Fruit fly (Drosophila melanogaster) whole organism, embryonic: ENCODE data around the gene VhaM9.7-b.
A peak's percentile ranks its signal among the peaks of the same experiment; 100 is the strongest.

Experiments used
- Aef1 ChIP-seq: fragments of 200-800 bp; sonication (Bioruptor generic); IDR thresholded peaks from 3 replicates; pipeline ENCODE4 v1.3.6; 2022; ENCODE audit warnings: missing biosample characterization, missing genetic modification characterization
- Asciz ChIP-seq: fragments of 200-800 bp; sonication (Bioruptor generic); optimal IDR thresholded peaks from 2 replicates; lab custom pipeline; 2017; ENCODE audit warnings: missing biosample characterization, mild to moderate bottlenecking, missing genetic modification characterization, missing genetic modification reagents
- CG10147 ChIP-seq: fragments of 200-800 bp; sonication (Bioruptor generic); optimal IDR thresholded peaks from 2 replicates; lab custom pipeline; 2019; ENCODE audit warnings: missing biosample characterization, mild to moderate bottlenecking, missing genetic modification characterization, moderate library complexity
- CG10209 ChIP-seq: fragments of 200-800 bp; sonication (Bioruptor generic); optimal IDR thresholded peaks from 3 replicates; lab custom pipeline; 2017; ENCODE audit warnings: missing biosample characterization, mild to moderate bottlenecking, missing genetic modification characterization, missing genetic modification reagents
- CG10274 ChIP-seq: fragments of 200-800 bp; sonication (Bioruptor generic); optimal IDR thresholded peaks from 3 replicates; lab custom pipeline; 2017; ENCODE audit warnings: missing biosample characterization, mild to moderate bottlenecking, missing genetic modification characterization
- CG16863 ChIP-seq: fragments of 200-800 bp; sonication (Bioruptor generic); optimal IDR thresholded peaks from 3 replicates; lab custom pipeline; 2016; ENCODE audit warnings: missing biosample characterization, missing genetic modification characterization
- CG17385 ChIP-seq: fragments of 200-800 bp; sonication (Bioruptor generic); optimal IDR thresholded peaks from 3 replicates; lab custom pipeline; 2018; ENCODE audit warnings: missing biosample characterization, mild to moderate bottlenecking, missing genetic modification characterization
- CG18619 ChIP-seq: fragments of 200-800 bp; sonication (Bioruptor generic); optimal IDR thresholded peaks from 3 replicates; lab custom pipeline; 2017; ENCODE audit warnings: missing biosample characterization, mild to moderate bottlenecking, missing genetic modification characterization
- CG2129 ChIP-seq: fragments of 200-800 bp; sonication (Bioruptor generic); IDR thresholded peaks from 2 replicates; pipeline ENCODE4 v1.3.6; 2022; ENCODE audit warnings: missing biosample characterization, missing genetic modification characterization; ENCODE audit not compliant: partially characterized antibody
- CG31224 ChIP-seq: fragments of 200-800 bp; sonication (Bioruptor generic); IDR thresholded peaks from 2 replicates; pipeline ENCODE4 v1.3.6; 2022; ENCODE audit warnings: missing biosample characterization, missing genetic modification characterization
- CG32772 ChIP-seq: fragments of 200-800 bp; sonication (Bioruptor generic); IDR thresholded peaks from 2 replicates; pipeline ENCODE4 v1.3.6; 2022; ENCODE audit warnings: missing biosample characterization, missing genetic modification characterization
- CG3847 ChIP-seq: fragments of 200-800 bp; sonication (Bioruptor generic); IDR thresholded peaks from 2 replicates; pipeline ENCODE4 v1.3.6; 2022; ENCODE audit warnings: missing biosample characterization, missing genetic modification characterization
- CG5245 ChIP-seq: fragments of 200-800 bp; sonication (Bioruptor generic); optimal IDR thresholded peaks from 3 replicates; lab custom pipeline; 2016; ENCODE audit warnings: missing biosample characterization, missing genetic modification characterization
- CG6683 ChIP-seq: fragments of 200-800 bp; sonication (Bioruptor generic); optimal IDR thresholded peaks from 2 replicates; lab custom pipeline; 2017; ENCODE audit warnings: missing biosample characterization, mild to moderate bottlenecking, missing genetic modification characterization, missing genetic modification reagents
- CG9609 ChIP-seq: fragments of 200-800 bp; sonication (Bioruptor generic); optimal IDR thresholded peaks from 3 replicates; lab custom pipeline; 2016; ENCODE audit warnings: missing biosample characterization, missing genetic modification characterization
- D ChIP-seq, 2 experiments: fragments of 200-800 bp in 1 of 2; fragments of >200 bp in 1 of 2; sonication (Bioruptor generic) in 1 of 2; optimal IDR thresholded peaks; 2 replicates in 1 of 2; 3 replicates in 1 of 2; lab custom pipeline; 2017; ENCODE audit warnings: mild to moderate bottlenecking in 1 of 2, missing biosample characterization in 1 of 2, missing genetic modification characterization in 1 of 2, missing genetic modification reagents in 1 of 2
- ERR ChIP-seq: fragments of 200-800 bp; sonication (Bioruptor generic); optimal IDR thresholded peaks from 2 replicates; lab custom pipeline; 2016; ENCODE audit warnings: missing biosample characterization, missing genetic modification characterization
- HLHmδ ChIP-seq: fragments of 200-800 bp; sonication (Bioruptor generic); optimal IDR thresholded peaks from 2 replicates; lab custom pipeline; 2018; ENCODE audit warnings: missing biosample characterization, mild to moderate bottlenecking, missing genetic modification characterization, moderate library complexity
- HmgD ChIP-seq: fragments of 200-800 bp; sonication (Bioruptor generic); optimal IDR thresholded peaks from 3 replicates; lab custom pipeline; 2016; ENCODE audit warnings: missing biosample characterization, missing genetic modification characterization
- HmgZ ChIP-seq: fragments of 200-800 bp; sonication (Bioruptor generic); optimal IDR thresholded peaks from 2 replicates; lab custom pipeline; 2018; ENCODE audit warnings: missing biosample characterization, mild to moderate bottlenecking, missing genetic modification characterization
- Hr51 ChIP-seq, 2 experiments: fragments of 200-800 bp; sonication (Bioruptor generic); optimal IDR thresholded peaks; 2 replicates in 1 of 2; 3 replicates in 1 of 2; lab custom pipeline; 2016 to 2018; ENCODE audit warnings: missing biosample characterization in 2 of 2, missing genetic modification characterization in 2 of 2, mild to moderate bottlenecking in 1 of 2, moderate library complexity in 1 of 2
- Med ChIP-seq: fragments of 200-800 bp; sonication (Bioruptor generic); peaks from one replicate; lab custom pipeline; 2016; ENCODE audit warnings: missing biosample characterization, missing genetic modification characterization, mild to moderate bottlenecking, inconsistent platforms, moderate library complexity
- Meics ChIP-seq: fragments of 200-800 bp; sonication (Bioruptor generic); optimal IDR thresholded peaks from 2 replicates; lab custom pipeline; 2017; ENCODE audit warnings: missing biosample characterization, mild to moderate bottlenecking, missing genetic modification characterization
- NfI ChIP-seq: fragments of 200-800 bp; sonication (Bioruptor generic); optimal IDR thresholded peaks from 3 replicates; lab custom pipeline; 2018; ENCODE audit warnings: missing biosample characterization, mild to moderate bottlenecking, missing genetic modification characterization, moderate library complexity
- Scr ChIP-seq: fragments of 200-800 bp; sonication (Bioruptor generic); IDR thresholded peaks from 2 replicates; pipeline ENCODE4 v1.3.6; 2022; ENCODE audit warnings: missing biosample characterization, missing genetic modification characterization; ENCODE audit not compliant: partially characterized antibody
- Sox100B ChIP-seq: fragments of 200-800 bp; sonication (Bioruptor generic); optimal IDR thresholded peaks from 3 replicates; lab custom pipeline; 2018; ENCODE audit warnings: missing biosample characterization, mild to moderate bottlenecking, missing genetic modification characterization
- Spps ChIP-seq: fragments of 200-800 bp; sonication (Bioruptor generic); optimal IDR thresholded peaks from 2 replicates; lab custom pipeline; 2018; ENCODE audit warnings: missing biosample characterization, mild to moderate bottlenecking, missing genetic modification characterization
- ab ChIP-seq: fragments of 200-800 bp; sonication (Bioruptor generic); optimal IDR thresholded peaks from 2 replicates; lab custom pipeline; 2016; ENCODE audit warnings: missing biosample characterization, missing genetic modification characterization
- crc ChIP-seq: fragments of 200-800 bp; sonication (Bioruptor generic); optimal IDR thresholded peaks from 2 replicates; lab custom pipeline; 2016; ENCODE audit warnings: missing biosample characterization, missing genetic modification characterization
- ewg ChIP-seq: fragments of 200-800 bp; sonication (Bioruptor generic); optimal IDR thresholded peaks from 3 replicates; lab custom pipeline; 2017; ENCODE audit warnings: mild to moderate bottlenecking, missing biosample characterization, missing genetic modification reagents, missing genetic modification characterization
- fd102C ChIP-seq: fragments of 200-800 bp; sonication (Bioruptor generic); optimal IDR thresholded peaks from 2 replicates; lab custom pipeline; 2018; ENCODE audit warnings: missing biosample characterization, mild to moderate bottlenecking, missing genetic modification characterization, moderate library complexity
- gce ChIP-seq: fragments of 200-800 bp; sonication (Bioruptor generic); IDR thresholded peaks from 3 replicates; pipeline ENCODE4 v1.3.6; 2022; ENCODE audit warnings: missing biosample characterization, missing genetic modification characterization
- gem ChIP-seq: fragments of 200-800 bp; sonication (Bioruptor generic); optimal IDR thresholded peaks from 2 replicates; lab custom pipeline; 2019; ENCODE audit warnings: missing biosample characterization, mild to moderate bottlenecking, missing genetic modification characterization, moderate library complexity
- ham ChIP-seq: fragments of 200-800 bp; sonication (Bioruptor generic); IDR thresholded peaks from 2 replicates; pipeline ENCODE4 v1.3.6; 2022; ENCODE audit warnings: missing biosample characterization, missing genetic modification characterization
- hbn ChIP-seq: fragments of 200-800 bp; sonication (Bioruptor generic); IDR thresholded peaks from 2 replicates; pipeline ENCODE4 v1.3.6; 2022; ENCODE audit warnings: missing biosample characterization, missing genetic modification characterization; ENCODE audit not compliant: partially characterized antibody
- her ChIP-seq: fragments of 200-800 bp; sonication (Bioruptor generic); optimal IDR thresholded peaks from 2 replicates; lab custom pipeline; 2016; ENCODE audit warnings: missing biosample characterization, missing genetic modification characterization
- ken ChIP-seq: fragments of 200-800 bp; sonication (Bioruptor generic); IDR thresholded peaks from 3 replicates; pipeline ENCODE4 v1.3.6; 2022; ENCODE audit warnings: missing biosample characterization, missing genetic modification characterization
- nerfin-1 ChIP-seq: fragments of 200-800 bp; sonication (Bioruptor generic); optimal IDR thresholded peaks from 3 replicates; lab custom pipeline; 2019; ENCODE audit warnings: missing biosample characterization, mild to moderate bottlenecking, missing genetic modification characterization, moderate library complexity
- nerfin-2 ChIP-seq: fragments of 200-800 bp; sonication (Bioruptor generic); IDR thresholded peaks from 2 replicates; pipeline ENCODE4 v1.3.6; 2022; ENCODE audit warnings: missing biosample characterization, missing genetic modification characterization; ENCODE audit not compliant: partially characterized antibody
- org-1 ChIP-seq: fragments of 200-800 bp; sonication (Bioruptor generic); optimal IDR thresholded peaks from 2 replicates; lab custom pipeline; 2017; ENCODE audit warnings: missing biosample characterization, missing genetic modification characterization
- ranshi ChIP-seq: fragments of 200-800 bp; sonication (Bioruptor generic); IDR thresholded peaks from 2 replicates; pipeline ENCODE4 v1.3.6; 2022; ENCODE audit warnings: missing biosample characterization, missing genetic modification characterization
- sisA ChIP-seq: fragments of 200-800 bp; sonication (Bioruptor generic); IDR thresholded peaks from 2 replicates; pipeline ENCODE4 v1.3.6; 2022; ENCODE audit warnings: missing biosample characterization, missing genetic modification characterization
- slbo ChIP-seq: fragments of 200-800 bp; sonication (Bioruptor generic); IDR thresholded peaks from 2 replicates; pipeline ENCODE4 v1.3.6; 2022; ENCODE audit warnings: missing biosample characterization, missing genetic modification characterization
- toy ChIP-seq: fragments of 200-800 bp; sonication (Bioruptor generic); IDR thresholded peaks from 2 replicates; pipeline ENCODE4 v1.3.6; 2022; ENCODE audit warnings: missing biosample characterization, missing genetic modification characterization
- trem ChIP-seq: fragments of 200-800 bp; optimal IDR thresholded peaks from 3 replicates; lab custom pipeline; 2019; ENCODE audit warnings: missing biosample characterization, mild to moderate bottlenecking, missing genetic modification characterization, moderate library complexity
- tx ChIP-seq: fragments of 200-800 bp; sonication (Bioruptor generic); optimal IDR thresholded peaks from 2 replicates; lab custom pipeline; 2016; ENCODE audit warnings: missing biosample characterization, missing genetic modification characterization
- wek ChIP-seq: fragments of 200-800 bp; sonication (Bioruptor generic); optimal IDR thresholded peaks from 3 replicates; lab custom pipeline; 2018; ENCODE audit warnings: missing biosample characterization, mild to moderate bottlenecking, missing genetic modification characterization, moderate library complexity
- zen ChIP-seq: fragments of 200-800 bp; sonication (Bioruptor generic); optimal IDR thresholded peaks from 3 replicates; lab custom pipeline; 2018; ENCODE audit warnings: missing biosample characterization, mild to moderate bottlenecking, missing genetic modification characterization, moderate library complexity

VhaM9.7-b gene

dm6 chr3L:21508621-21509020 is 31.0 kb upstream of the VhaM9.7-b start:
- TF ChIP-seq Med (GFP tag; lab: Kevin White, UChicago): peak; percentile 67
- TF ChIP-seq Sox100B: no peak

- TF ChIP-seq HLHmδ: no peak
- no peak for TF ChIP-seq nerfin-1
- TF ChIP-seq HmgD (GFP tag; lab: Kevin White, UChicago): no peak
- TF ChIP-seq Scr: no peak
- no peak for TF ChIP-seq CG9609
- peak; percentile 14 for TF ChIP-seq CG5245 (GFP tag; lab: Kevin White, UChicago)
- peak; percentile 47 for TF ChIP-seq Meics
- TF ChIP-seq CG10147: no peak
- no peak for TF ChIP-seq ab
- no peak for TF ChIP-seq zen
- TF ChIP-seq ERR (GFP tag; lab: Kevin White, UChicago): no peak
- peak; percentile 31 for TF ChIP-seq NfI
- peak; percentile 31 for TF ChIP-seq CG17385 (GFP tag; lab: Kevin White, UChicago)
- peak; percentile 39 for TF ChIP-seq her (GFP tag; lab: Kevin White, UChicago)
- TF ChIP-seq trem (tag; lab: Kevin White, UChicago): no peak
- no peak for TF ChIP-seq D (optimal IDR thresholded peaks at IDR 0.05; lab: Kevin White, UChicago)
- TF ChIP-seq D (GFP tag; optimal IDR thresholded peaks at IDR 0.05; lab: Kevin White, UChicago): no peak
- TF ChIP-seq toy (GFP tag; lab: Robert Waterston, UW): no peak
- TF ChIP-seq CG3847 (GFP tag; lab: Robert Waterston, UW): no peak
- TF ChIP-seq sisA (GFP tag; lab: Robert Waterston, UW): no peak
- TF ChIP-seq slbo (GFP tag; lab: Robert Waterston, UW): peak; percentile 57
- peak in 1 of 2 experiments; percentile 49 for TF ChIP-seq Hr51 (GFP tag; optimal IDR thresholded peaks at IDR 0.05; lab: Kevin White, UChicago)
- TF ChIP-seq HmgZ (tag; lab: Kevin White, UChicago): no peak
- TF ChIP-seq crc (GFP tag; lab: Kevin White, UChicago): no peak
- TF ChIP-seq org-1: no peak
- no peak for TF ChIP-seq ham
- TF ChIP-seq CG10209 (GFP tag; lab: Kevin White, UChicago): peak; percentile 57
- no peak for TF ChIP-seq tx (GFP tag; lab: Kevin White, UChicago)
- TF ChIP-seq Spps (tag; lab: Kevin White, UChicago): no peak
- no peak for TF ChIP-seq CG10274 (GFP tag; lab: Kevin White, UChicago)
- TF ChIP-seq wek (GFP tag; lab: Kevin White, UChicago): no peak
- no peak for TF ChIP-seq fd102C (GFP tag; lab: Kevin White, UChicago)
- no peak for TF ChIP-seq CG6683 (GFP tag; lab: Kevin White, UChicago)
- peak; percentile 70 for TF ChIP-seq gem (tag; lab: Kevin White, UChicago)
- TF ChIP-seq ken (GFP tag; lab: Robert Waterston, UW): no peak
- no peak for TF ChIP-seq ranshi (GFP tag; lab: Robert Waterston, UW)
- peak; percentile 19 for TF ChIP-seq Asciz
- no peak for TF ChIP-seq Aef1 (GFP tag; lab: Robert Waterston, UW)
- no peak for TF ChIP-seq gce (GFP tag; lab: Robert Waterston, UW)
- TF ChIP-seq nerfin-2: no peak
- TF ChIP-seq CG18619 (GFP tag; lab: Kevin White, UChicago): no peak
- TF ChIP-seq CG16863 (GFP tag; lab: Kevin White, UChicago): no peak
- TF ChIP-seq CG32772 (GFP tag; lab: Robert Waterston, UW): no peak
- TF ChIP-seq hbn (GFP tag; lab: Robert Waterston, UW): no peak
- no peak for TF ChIP-seq CG2129 (GFP tag; lab: Robert Waterston, UW)
- no peak for TF ChIP-seq CG31224 (GFP tag; lab: Robert Waterston, UW)
- no peak for TF ChIP-seq ewg (GFP tag; lab: Kevin White, UChicago)
Measured at dm6 chr3L:21509488-21510122, 30.1 kb upstream of the VhaM9.7-b start.
